Worm (Caenorhabditis elegans): ENCODE data around the gene C46H3.2.

DNA sequence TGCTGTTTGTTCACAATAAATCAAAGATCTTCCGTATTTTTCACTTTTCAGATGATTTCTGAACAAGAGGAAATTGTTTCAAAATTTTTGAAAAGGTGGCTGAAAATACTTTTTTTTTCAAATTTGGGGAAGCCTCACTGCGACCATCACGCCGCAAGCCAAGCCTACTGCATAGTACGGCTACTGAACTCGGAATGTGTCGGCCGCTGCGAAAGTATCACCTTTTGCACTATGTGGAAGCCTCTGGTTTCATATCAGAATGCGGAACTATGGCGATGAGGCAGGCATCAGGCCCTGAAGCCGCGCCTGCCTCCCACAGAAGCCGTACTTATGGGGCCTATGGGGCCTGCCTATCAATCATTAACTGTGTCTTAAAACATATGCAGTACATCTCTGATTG, 27.1 kb upstream of the C46H3.2 start:
- TF ChIP-seq unc-62 (GFP tag; optimal IDR thresholded peaks at IDR 0.05): no peak
- no peak for TF ChIP-seq zag-1 (tag; optimal IDR thresholded peaks at IDR 0.05)
- no peak for TF ChIP-seq skn-1 (tag; optimal IDR thresholded peaks at IDR 0.05)
- no peak for TF ChIP-seq elt-3 (tag; optimal IDR thresholded peaks at IDR 0.05)
- TF ChIP-seq fkh-10 (GFP tag; optimal IDR thresholded peaks at IDR 0.05): no peak

Measured in whole organism, L3 larva.